Comparison of ENCODE assay signal across 1 fruit fly cellular context in the genomic region with DNA sequence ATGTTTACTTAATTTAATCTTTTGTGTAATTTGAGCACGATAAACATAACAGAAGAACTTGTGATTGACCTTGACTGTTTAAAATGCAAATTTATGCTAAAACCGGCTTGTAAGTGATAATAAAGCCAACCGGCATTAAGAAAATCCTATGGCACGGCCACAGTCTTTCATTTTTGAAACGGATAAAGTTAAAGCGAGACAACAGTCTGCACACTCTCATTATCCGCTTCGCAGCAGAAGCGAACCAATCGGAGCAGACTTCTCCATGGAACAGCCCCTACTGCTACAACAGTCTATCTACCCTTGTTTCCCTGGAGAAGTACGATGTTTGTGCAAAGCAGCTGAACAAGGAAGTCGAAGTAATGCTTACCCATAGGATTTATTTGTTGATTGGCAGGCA.
A peak's percentile ranks its signal among the peaks of the same experiment; 100 is the strongest.
TF ChIP-seq lines count a peak whose summit lies in the region.

No protein-coding gene starts in this region.

TF ChIP-seq in whole organism, embryonic, 481 proteins besides CTCF, POLR2A, EP300 and RAD21 (continued from another document):
- TF ChIP-seq Nf-YC (tag; optimal IDR thresholded peaks at IDR 0.05; lab: Kevin White, UChicago) (peak; percentile 98), dysf (GFP tag; IDR thresholded peaks at IDR 0.05; lab: Robert Waterston, UW) (no peak)
